Fruit fly (Drosophila melanogaster): Measurements from ENCODE around the gene Cbp80.

Gene Cbp80

DNA sequence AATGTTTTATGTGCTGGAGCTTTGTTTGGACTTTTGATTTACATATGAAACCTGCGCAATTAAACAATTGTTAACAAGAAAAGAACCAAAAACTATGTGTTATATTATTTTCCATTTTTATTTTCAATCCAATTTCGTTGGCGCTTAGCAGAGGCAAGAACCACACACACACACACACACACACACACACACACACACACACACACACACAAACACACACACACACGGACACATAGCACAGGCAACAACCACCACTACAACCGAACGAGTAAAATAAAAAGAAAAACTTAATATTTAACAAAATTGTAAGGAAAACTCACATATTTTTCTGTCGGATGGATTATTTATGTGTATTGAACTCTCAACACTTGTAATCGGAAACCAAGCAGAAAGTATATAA lies 49.6 kb downstream of the Cbp80 start:
- no peak for TF ChIP-seq Sox15 (GFP tag; optimal IDR thresholded peaks at IDR 0.05)
- TF ChIP-seq salr (GFP tag; optimal IDR thresholded peaks at IDR 0.05) = no peak
- no peak for TF ChIP-seq Blimp-1 (GFP tag; optimal IDR thresholded peaks at IDR 0.05)

DNA sequence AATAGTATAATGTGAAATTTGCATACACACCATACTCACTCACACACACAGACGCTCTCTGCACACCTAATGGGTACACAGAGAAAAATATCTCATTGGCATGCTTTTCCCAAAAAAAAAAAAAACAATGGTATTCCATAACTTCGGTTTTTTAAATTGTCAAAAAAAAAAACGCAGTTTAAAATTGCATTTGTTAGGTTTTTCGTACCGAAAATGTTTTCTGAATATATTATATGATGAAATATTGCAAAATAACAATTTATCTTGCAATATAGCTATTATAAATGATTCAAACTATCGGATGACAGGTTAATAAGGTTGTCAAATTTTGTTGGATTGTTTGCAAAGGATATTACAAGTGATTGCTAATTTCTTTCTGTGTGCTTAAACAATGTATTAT lies 50.0 kb downstream of the Cbp80 start:
- TF ChIP-seq fkh (GFP tag; optimal IDR thresholded peaks at IDR 0.05) = no peak
- no peak for TF ChIP-seq CG16779 (tag; optimal IDR thresholded peaks at IDR 0.05)
- TF ChIP-seq Lpt (GFP tag; optimal IDR thresholded peaks at IDR 0.05) = no peak
- no peak for TF ChIP-seq CG10669 (GFP tag; optimal IDR thresholded peaks at IDR 0.05)
- no peak for TF ChIP-seq CG7368 (GFP tag; optimal IDR thresholded peaks at IDR 0.05)
- no peak for TF ChIP-seq salr (GFP tag; optimal IDR thresholded peaks at IDR 0.05)
- TF ChIP-seq Eip75B (GFP tag; optimal IDR thresholded peaks at IDR 0.05) = peak; percentile 47
- no peak for TF ChIP-seq net (GFP tag; optimal IDR thresholded peaks at IDR 0.05)
- no peak for TF ChIP-seq Sox14 (GFP tag; optimal IDR thresholded peaks at IDR 0.05)
- TF ChIP-seq CG8632 (GFP tag; optimal IDR thresholded peaks at IDR 0.05) = no peak
- peak; percentile 19 for TF ChIP-seq acj6 (GFP tag; optimal IDR thresholded peaks at IDR 0.05)
- no peak for TF ChIP-seq Blimp-1 (GFP tag; optimal IDR thresholded peaks at IDR 0.05)
- TF ChIP-seq CG6792 (GFP tag; optimal IDR thresholded peaks at IDR 0.05) = peak; percentile 18
- no peak for TF ChIP-seq CG4318 (GFP tag; optimal IDR thresholded peaks at IDR 0.05)
- TF ChIP-seq esn (GFP tag; optimal IDR thresholded peaks at IDR 0.05) = peak; percentile 29
- TF ChIP-seq CG34406 (GFP tag; optimal IDR thresholded peaks at IDR 0.05) = peak; percentile 12
- no peak for TF ChIP-seq Ets96B (tag; optimal IDR thresholded peaks at IDR 0.05)
- TF ChIP-seq Gug (GFP tag; IDR thresholded peaks at IDR 0.05) = no peak
- no peak; the same call in 2 of the 3 replicates for TF ChIP-seq eg (GFP tag; IDR thresholded peaks at IDR 0.05)
- no peak for TF ChIP-seq Ets21C (GFP tag; optimal IDR thresholded peaks at IDR 0.05)
- peak; percentile 71 for TF ChIP-seq svp (GFP tag)
- no peak for TF ChIP-seq dac (GFP tag; optimal IDR thresholded peaks at IDR 0.05)
- peak; percentile 19 for TF ChIP-seq CG10631 (GFP tag; optimal IDR thresholded peaks at IDR 0.05)
- no peak for TF ChIP-seq Hr4 (GFP tag; optimal IDR thresholded peaks at IDR 0.05)
- no peak for TF ChIP-seq CG9139 (GFP tag; optimal IDR thresholded peaks at IDR 0.05)
- TF ChIP-seq fd85E (GFP tag; optimal IDR thresholded peaks at IDR 0.05) = no peak
- no peak for TF ChIP-seq Eip93F (GFP tag; optimal IDR thresholded peaks at IDR 0.05)
- TF ChIP-seq spab (GFP tag; optimal IDR thresholded peaks at IDR 0.05) = no peak
- peak; percentile 16 for TF ChIP-seq achi (GFP tag; optimal IDR thresholded peaks at IDR 0.05)
- TF ChIP-seq vri (GFP tag; optimal IDR thresholded peaks at IDR 0.05) = no peak
- TF ChIP-seq CG32006 (GFP tag; optimal IDR thresholded peaks at IDR 0.05) = peak; percentile 23
- peak; percentile 24; the same call in 1 of the 2 replicates for TF ChIP-seq CG15336 (GFP tag; IDR thresholded peaks at IDR 0.05)
- TF ChIP-seq CG8119 (GFP tag; IDR thresholded peaks at IDR 0.05) = peak; percentile 35; the same call in 2 of the 3 replicates
- no peak for TF ChIP-seq Sox102F (GFP tag; optimal IDR thresholded peaks at IDR 0.05)
- peak; percentile 3 for TF ChIP-seq OdsH (GFP tag; optimal IDR thresholded peaks at IDR 0.05)
- no peak for TF ChIP-seq CG11762 (GFP tag; optimal IDR thresholded peaks at IDR 0.05; ENCODE audit: insufficient read depth)
- TF ChIP-seq ss (GFP tag; optimal IDR thresholded peaks at IDR 0.05) = no peak
- peak; percentile 24 for TF ChIP-seq Met (GFP tag; optimal IDR thresholded peaks at IDR 0.05)
- TF ChIP-seq Sox15 (GFP tag; optimal IDR thresholded peaks at IDR 0.05) = no peak
- peak; percentile 17 for TF ChIP-seq lz (GFP tag; optimal IDR thresholded peaks at IDR 0.05)
- TF ChIP-seq CG31627 (GFP tag; optimal IDR thresholded peaks at IDR 0.05) = no peak
- TF ChIP-seq CG1621 (tag; optimal IDR thresholded peaks at IDR 0.05) = no peak
- TF ChIP-seq CG6276 (GFP tag; optimal IDR thresholded peaks at IDR 0.05) = no peak
- TF ChIP-seq Smox (GFP tag; optimal IDR thresholded peaks at IDR 0.05) = peak; percentile 30
- TF ChIP-seq pdm3 (GFP tag; optimal IDR thresholded peaks at IDR 0.05) = peak; percentile 6
- no peak for TF ChIP-seq CG11902 (GFP tag; optimal IDR thresholded peaks at IDR 0.05)
- peak; percentile 19 for TF ChIP-seq CG3919 (GFP tag; optimal IDR thresholded peaks at IDR 0.05)
- TF ChIP-seq Eip78C (GFP tag) = peak; percentile 65
- TF ChIP-seq CG8319 (GFP tag; optimal IDR thresholded peaks at IDR 0.05) = no peak
- no peak for TF ChIP-seq dsx (GFP tag; optimal IDR thresholded peaks at IDR 0.05; ENCODE audit: poor library complexity, severe bottlenecking)

All from whole organism, prepupa.